Worm (Caenorhabditis elegans) whole organism, young adult: ENCODE data around the gene dph-7.

ENCODE experiments used
- B0261.1 ChIP-seq: sonication (generic microtip); optimal IDR thresholded peaks from 2 replicates; lab custom pipeline; 2016; ENCODE audit warnings: mild to moderate bottlenecking, missing genetic modification characterization, moderate library complexity, missing compliant biosample characterization
- D2030.7 ChIP-seq: fragments of 200-800 bp; sonication (Bioruptor generic); IDR thresholded peaks from 2 replicates; pipeline ENCODE4 v1.3.6; 2022; ENCODE audit warnings: missing genetic modification reagents, missing genetic modification characterization, missing compliant biosample characterization
- F22D6.2 ChIP-seq: sonication (generic microtip); optimal IDR thresholded peaks from 2 replicates; lab custom pipeline; 2016; ENCODE audit warnings: mild to moderate bottlenecking, missing genetic modification characterization, missing compliant biosample characterization
- F23B12.7 ChIP-seq: sonication (generic microtip); optimal IDR thresholded peaks from 2 replicates; lab custom pipeline; 2017; ENCODE audit warnings: missing genetic modification characterization, mild to moderate bottlenecking, missing compliant biosample characterization, antibody characterized with exemption, moderate library complexity; ENCODE audit not compliant: insufficient read depth
- F52B5.7 ChIP-seq: sonication (generic microtip); optimal IDR thresholded peaks from 2 replicates; lab custom pipeline; 2016; ENCODE audit warnings: mild to moderate bottlenecking, missing genetic modification characterization, missing compliant biosample characterization
- K11D2.4 ChIP-seq: fragments of 200-800 bp; sonication (Bioruptor generic); IDR thresholded peaks from 2 replicates; pipeline ENCODE4 v1.3.6; 2022; ENCODE audit warnings: missing genetic modification reagents, missing genetic modification characterization, missing compliant biosample characterization
- T26A5.8 ChIP-seq: sonication (generic microtip); optimal IDR thresholded peaks from 2 replicates; lab custom pipeline; 2016; ENCODE audit warnings: missing genetic modification characterization, missing compliant biosample characterization
- Y53G8AR.9 ChIP-seq: fragments of 200-800 bp; sonication (Bioruptor generic); conservative IDR thresholded peaks from 2 replicates; pipeline ENCODE4 v1.3.6; 2022; ENCODE audit warnings: missing genetic modification reagents, missing genetic modification characterization, missing compliant biosample characterization
- Y67H2A.10 ChIP-seq: fragments of 200-800 bp; sonication (Bioruptor generic); conservative IDR thresholded peaks from 2 replicates; pipeline ENCODE4 v1.3.6; 2022; ENCODE audit warnings: missing genetic modification reagents, missing genetic modification characterization, missing compliant biosample characterization
- Y79H2A.3 ChIP-seq: fragments of 200-800 bp; sonication (Bioruptor generic); conservative IDR thresholded peaks from 2 replicates; pipeline ENCODE4 v1.3.6; 2022; ENCODE audit warnings: missing genetic modification reagents, missing genetic modification characterization, missing compliant biosample characterization
- ZK185.1 ChIP-seq: sonication (generic microtip); optimal IDR thresholded peaks from 2 replicates; lab custom pipeline; 2016; ENCODE audit warnings: mild to moderate bottlenecking, missing genetic modification characterization, missing compliant biosample characterization; ENCODE audit not compliant: poor library complexity, severe bottlenecking
- ama-1 ChIP-seq, 3 experiments: fragments of 150-350 bp in 1 of 3; sonication (generic microtip) in 2 of 3; optimal IDR thresholded peaks; 2 replicates each; lab custom pipeline; 2014 to 2018; ENCODE audit warnings: missing biosample characterization in 2 of 3, missing genetic modification characterization in 2 of 3, missing genetic modification reagents in 2 of 3
- atf-7 ChIP-seq: sonication (generic microtip); optimal IDR thresholded peaks from 2 replicates; lab custom pipeline; 2017; ENCODE audit warnings: mild to moderate bottlenecking, missing genetic modification characterization, missing compliant biosample characterization
- cebp-1 ChIP-seq, 2 experiments: fragments of 200-800 bp in 1 of 2; sonication (Bioruptor generic) in 1 of 2; sonication (generic microtip) in 1 of 2; IDR thresholded peaks in 1 of 2; optimal IDR thresholded peaks in 1 of 2; 2 replicates each; pipeline versions ENCODE4 v1.3.6 to Lab custom; 2017 to 2022; ENCODE audit warnings: missing compliant biosample characterization in 2 of 2, missing genetic modification characterization in 2 of 2, mild to moderate bottlenecking in 1 of 2, missing genetic modification reagents in 1 of 2, moderate library complexity in 1 of 2
- ceh-40 ChIP-seq: fragments of 200-800 bp; sonication (Bioruptor generic); IDR thresholded peaks from 2 replicates; pipeline ENCODE4 v1.3.6; 2022; ENCODE audit warnings: missing genetic modification characterization, missing compliant biosample characterization
- ceh-58 ChIP-seq: fragments of 200-800 bp; sonication (Bioruptor generic); IDR thresholded peaks from 2 replicates; pipeline ENCODE4 v1.3.6; 2022; ENCODE audit warnings: missing genetic modification characterization, missing compliant biosample characterization
- ceh-79 ChIP-seq: sonication (generic microtip); optimal IDR thresholded peaks from 2 replicates; lab custom pipeline; 2017; ENCODE audit warnings: mild to moderate bottlenecking, missing genetic modification characterization, missing compliant biosample characterization
- chd-7 ChIP-seq: sonication (generic microtip); optimal IDR thresholded peaks from 2 replicates; lab custom pipeline; 2016; ENCODE audit warnings: mild to moderate bottlenecking, missing genetic modification characterization, moderate library complexity, missing compliant biosample characterization
- dox-1 ChIP-seq: fragments of 200-800 bp; sonication (Bioruptor generic); IDR thresholded peaks from 2 replicates; pipeline ENCODE4 v1.3.6; 2022; ENCODE audit warnings: missing genetic modification reagents, missing genetic modification characterization, missing compliant biosample characterization
- dpff-1 ChIP-seq: sonication (generic microtip); optimal IDR thresholded peaks from 2 replicates; lab custom pipeline; 2017; ENCODE audit warnings: mild to moderate bottlenecking, missing genetic modification characterization, missing compliant biosample characterization
- dpl-1 ChIP-seq: fragments of 150-350 bp; optimal IDR thresholded peaks from 2 replicates; lab custom pipeline; 2014; ENCODE audit warnings: missing biosample characterization, missing genetic modification reagents, missing genetic modification characterization
- egl-18 ChIP-seq: fragments of 200-800 bp; sonication (Bioruptor generic); IDR thresholded peaks from 2 replicates; pipeline ENCODE4 v1.3.6; 2022; ENCODE audit warnings: missing genetic modification reagents, missing genetic modification characterization, missing compliant biosample characterization
- egl-44 ChIP-seq: fragments of 200-800 bp; sonication (Bioruptor generic); IDR thresholded peaks from 2 replicates; pipeline ENCODE4 v1.3.6; 2022; ENCODE audit warnings: missing genetic modification reagents, missing genetic modification characterization, missing compliant biosample characterization
- fkh-3 ChIP-seq: sonication (generic microtip); optimal IDR thresholded peaks from 2 replicates; lab custom pipeline; 2016; ENCODE audit warnings: mild to moderate bottlenecking, missing genetic modification characterization, missing compliant biosample characterization
- him-1 ChIP-seq: sonication (generic microtip); optimal IDR thresholded peaks from 2 replicates; lab custom pipeline; 2016; ENCODE audit warnings: missing genotype, missing genetic modification reagents, missing genetic modification characterization, missing compliant biosample characterization
- hmg-1.2 ChIP-seq: fragments of 200-800 bp; sonication (Bioruptor generic); IDR thresholded peaks from 2 replicates; pipeline ENCODE4 v1.3.6; 2022; ENCODE audit warnings: missing genetic modification reagents, missing genetic modification characterization, missing compliant biosample characterization
- hmg-20 ChIP-seq: fragments of 200-800 bp; sonication (Bioruptor generic); IDR thresholded peaks from 2 replicates; pipeline ENCODE4 v1.3.6; 2022; ENCODE audit warnings: missing genetic modification reagents, missing genetic modification characterization, missing compliant biosample characterization
- hrde-1 ChIP-seq: sonication (generic microtip); optimal IDR thresholded peaks from 2 replicates; lab custom pipeline; 2016; ENCODE audit warnings: missing genetic modification characterization, mild to moderate bottlenecking, missing compliant biosample characterization, moderate library complexity, missing genotype, missing genetic modification reagents, borderline replicate concordance
- hsf-1 ChIP-seq: fragments of 200-800 bp; sonication (Bioruptor generic); IDR thresholded peaks from 2 replicates; pipeline ENCODE4 v1.3.6; 2022; ENCODE audit warnings: missing genetic modification reagents, missing genetic modification characterization, missing compliant biosample characterization
- lin-35 ChIP-seq, 3 experiments: fragments of 150-350 bp in 2 of 3; sonication (generic microtip) in 1 of 3; optimal IDR thresholded peaks; 2 replicates each; lab custom pipeline; 2014 to 2018; ENCODE audit warnings: missing biosample characterization in 3 of 3, missing genetic modification characterization in 3 of 3, missing genetic modification reagents in 3 of 3
- lin-40 ChIP-seq: sonication (generic microtip); optimal IDR thresholded peaks from 2 replicates; lab custom pipeline; 2016; ENCODE audit warnings: missing genetic modification characterization, mild to moderate bottlenecking, missing compliant biosample characterization, missing genotype, missing genetic modification reagents
- madf-10 ChIP-seq: sonication (generic microtip); optimal IDR thresholded peaks from 2 replicates; lab custom pipeline; 2016; ENCODE audit warnings: mild to moderate bottlenecking, missing genetic modification characterization, missing compliant biosample characterization
- madf-6 ChIP-seq: fragments of 200-800 bp; sonication (Bioruptor generic); IDR thresholded peaks from 2 replicates; pipeline ENCODE4 v1.3.6; 2022; ENCODE audit warnings: missing genetic modification reagents, missing genetic modification characterization, missing compliant biosample characterization
- mel-28 ChIP-seq: sonication (generic microtip); optimal IDR thresholded peaks from 2 replicates; lab custom pipeline; 2016; ENCODE audit warnings: borderline replicate concordance, mild to moderate bottlenecking, missing genetic modification characterization, missing compliant biosample characterization
- mes-4 ChIP-seq: sonication (generic microtip); optimal IDR thresholded peaks from 2 replicates; lab custom pipeline; 2016; ENCODE audit warnings: missing genotype, missing genetic modification characterization, missing compliant biosample characterization
- mxl-1 ChIP-seq: sonication (generic microtip); optimal IDR thresholded peaks from 2 replicates; lab custom pipeline; 2016; ENCODE audit warnings: missing genetic modification characterization, missing compliant biosample characterization
- nfya-2 ChIP-seq: fragments of 200-800 bp; sonication (Bioruptor generic); IDR thresholded peaks from 2 replicates; pipeline ENCODE4 v1.3.6; 2022; ENCODE audit warnings: missing genetic modification reagents, missing genetic modification characterization, missing compliant biosample characterization
- nfyb-1 ChIP-seq: fragments of 200-800 bp; sonication (Bioruptor generic); IDR thresholded peaks from 2 replicates; pipeline ENCODE4 v1.3.6; 2022; ENCODE audit warnings: missing genetic modification reagents, missing genetic modification characterization, missing compliant biosample characterization
- somi-1 ChIP-seq: fragments of 200-800 bp; sonication (Bioruptor generic); optimal IDR thresholded peaks from 2 replicates; lab custom pipeline; 2018; ENCODE audit warnings: mild to moderate bottlenecking, missing genetic modification characterization, missing compliant biosample characterization
- sptf-2 ChIP-seq: fragments of 200-800 bp; sonication (Bioruptor generic); optimal IDR thresholded peaks from 2 replicates; lab custom pipeline; 2018; ENCODE audit warnings: mild to moderate bottlenecking, missing genetic modification characterization, missing compliant biosample characterization
- tbx-9 ChIP-seq: sonication (generic microtip); optimal IDR thresholded peaks from 2 replicates; lab custom pipeline; 2016; ENCODE audit warnings: borderline replicate concordance, missing genetic modification characterization, inconsistent platforms, missing compliant biosample characterization
- tlf-1 ChIP-seq: fragments of 200-800 bp; sonication (Bioruptor generic); optimal IDR thresholded peaks from 2 replicates; lab custom pipeline; 2018; ENCODE audit warnings: mild to moderate bottlenecking, missing genetic modification characterization, missing compliant biosample characterization
- unc-62 ChIP-seq: fragments of 150-350 bp; optimal IDR thresholded peaks from 2 replicates; lab custom pipeline; 2014; ENCODE audit warnings: missing biosample characterization, missing genetic modification reagents, missing genetic modification characterization
- zfh-2 ChIP-seq: fragments of 200-800 bp; sonication (Bioruptor generic); conservative IDR thresholded peaks from 2 replicates; pipeline ENCODE4 v1.3.6; 2022; ENCODE audit warnings: missing genetic modification reagents, missing genetic modification characterization, missing compliant biosample characterization
- zim-3 ChIP-seq: sonication (generic microtip); optimal IDR thresholded peaks from 2 replicates; lab custom pipeline; 2017; ENCODE audit warnings: mild to moderate bottlenecking, missing genetic modification characterization, moderate library complexity, missing compliant biosample characterization
- ztf-22 ChIP-seq: fragments of 200-800 bp; sonication (Bioruptor generic); optimal IDR thresholded peaks from 2 replicates; lab custom pipeline; 2018; ENCODE audit warnings: mild to moderate bottlenecking, missing genetic modification characterization, moderate library complexity, missing compliant biosample characterization
- ztf-25 ChIP-seq: fragments of 200-800 bp; sonication (Bioruptor generic); IDR thresholded peaks from 2 replicates; pipeline ENCODE4 v1.3.6; 2022; ENCODE audit warnings: missing genetic modification reagents, missing genetic modification characterization, missing compliant biosample characterization
- ztf-28 ChIP-seq: fragments of 200-800 bp; sonication (Bioruptor generic); IDR thresholded peaks from 2 replicates; pipeline ENCODE4 v1.3.6; 2022; ENCODE audit warnings: missing genetic modification reagents, missing genetic modification characterization, missing compliant biosample characterization

Gene dph-7

DNA sequence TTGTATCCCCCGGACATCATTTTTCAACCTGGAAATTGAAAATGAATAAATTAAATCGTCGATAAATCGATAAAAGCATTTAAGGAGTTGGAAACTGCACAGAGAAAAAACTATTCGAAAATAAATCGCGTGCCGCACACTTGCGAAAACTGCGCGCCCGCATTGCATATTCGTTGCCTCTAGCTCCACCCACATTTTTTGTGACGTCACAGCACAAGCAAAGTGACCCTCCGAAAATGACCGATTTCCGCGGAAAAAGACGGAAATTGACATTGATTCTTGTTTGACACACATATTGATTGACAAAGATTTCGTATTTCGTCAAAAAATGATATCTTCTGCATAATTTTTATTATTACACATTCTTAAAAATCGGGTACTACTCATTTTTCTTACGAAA is 46.1 kb upstream of the dph-7 start, which contains the start of gene cpf-2 (continued):
- no peak for TF ChIP-seq nfya-2
- TF ChIP-seq chd-7 (tag; lab: Kevin White, UChicago) = peak; percentile 13
- TF ChIP-seq ceh-58 (GFP tag; lab: Robert Waterston, UW) = no peak
- no peak for TF ChIP-seq mxl-1
- TF ChIP-seq fkh-3 (tag; lab: Kevin White, UChicago) = no peak
- no peak for TF ChIP-seq F22D6.2 (tag; lab: Kevin White, UChicago)
- peak; percentile 48 for TF ChIP-seq atf-7 (tag; lab: Kevin White, UChicago)
- no peak for TF ChIP-seq egl-18 (GFP tag; lab: Robert Waterston, UW)
- 0 out of 2 replicates have a peak, but pooled peaks have one; percentile 24 for TF ChIP-seq D2030.7 (GFP tag; lab: Robert Waterston, UW)
- TF ChIP-seq ama-1 (optimal IDR thresholded peaks at IDR 0.05; lab: Kevin White, UChicago) = no peak
- peak in 1 of 2 experiments; percentile 34 for TF ChIP-seq ama-1 (GFP tag; optimal IDR thresholded peaks at IDR 0.05; lab: Kevin White, UChicago)
- no peak for TF ChIP-seq hsf-1 (GFP tag; lab: Robert Waterston, UW)
- TF ChIP-seq madf-6 = peak; percentile 53
- TF ChIP-seq egl-44 = no peak
- peak; percentile 14 for TF ChIP-seq tlf-1 (GFP tag; lab: Kevin White, UChicago)
- no peak for TF ChIP-seq F23B12.7 (tag; lab: Kevin White, UChicago)
- TF ChIP-seq Y53G8AR.9 (GFP tag; lab: Robert Waterston, UW) = 0 out of 2 replicates have a peak, but pooled peaks have one; percentile 29
- TF ChIP-seq lin-35 (GFP tag; optimal IDR thresholded peaks at IDR 0.05; lab: Kevin White, UChicago) = peak in 1 of 3 experiments; percentile 35
- no peak for TF ChIP-seq tbx-9 (tag; lab: Kevin White, UChicago)
- TF ChIP-seq sptf-2 = no peak
- peak; percentile 23 for TF ChIP-seq madf-10 (tag; lab: Kevin White, UChicago)
- TF ChIP-seq mel-28 (tag; lab: Kevin White, UChicago) = no peak
- no peak for TF ChIP-seq ceh-79 (tag; lab: Kevin White, UChicago)
- TF ChIP-seq zfh-2 (GFP tag; lab: Robert Waterston, UW) = no peak; the same call in 1 of the 2 replicates
- TF ChIP-seq mes-4 (tag; lab: Kevin White, UChicago) = no peak
- TF ChIP-seq B0261.1 = no peak
- peak; percentile 48; the same call in 1 of the 2 replicates for TF ChIP-seq nfyb-1 (GFP tag; lab: Robert Waterston, UW)
- TF ChIP-seq lin-40 (tag; lab: Kevin White, UChicago) = peak; percentile 70
- TF ChIP-seq ztf-22 = no peak
- no peak for TF ChIP-seq unc-62
- TF ChIP-seq ceh-40 = peak; percentile 19; the same call in 1 of the 2 replicates
- TF ChIP-seq dpl-1 (GFP tag; lab: Kevin White, UChicago) = no peak
- TF ChIP-seq zim-3 (tag; lab: Kevin White, UChicago) = no peak
- no peak for TF ChIP-seq ztf-25 (GFP tag; lab: Robert Waterston, UW)
- TF ChIP-seq Y67H2A.10 (GFP tag; lab: Robert Waterston, UW) = no peak
- TF ChIP-seq hmg-20 (GFP tag; lab: Robert Waterston, UW) = no peak
- no peak for TF ChIP-seq Y79H2A.3 (GFP tag; lab: Robert Waterston, UW)
- TF ChIP-seq hrde-1 = peak; percentile 1
- TF ChIP-seq him-1 (tag; lab: Kevin White, UChicago) = peak; percentile 84
- TF ChIP-seq ZK185.1 (tag; lab: Kevin White, UChicago) = peak; percentile 55
- 0 out of 2 replicates have a peak, but pooled peaks have one; percentile 27 for TF ChIP-seq K11D2.4 (GFP tag; lab: Robert Waterston, UW)
- peak; percentile 79 for TF ChIP-seq dox-1 (GFP tag; lab: Robert Waterston, UW)
- TF ChIP-seq hmg-1.2 (GFP tag; lab: Robert Waterston, UW) = peak; percentile 43
- TF ChIP-seq somi-1 (GFP tag; lab: Kevin White, UChicago) = no peak
- TF ChIP-seq ztf-28 (GFP tag; lab: Robert Waterston, UW) = no peak
- TF ChIP-seq cebp-1 (GFP tag; IDR thresholded peaks at IDR 0.05; lab: Robert Waterston, UW) = no peak
- peak; percentile 69 for TF ChIP-seq cebp-1 (tag; optimal IDR thresholded peaks at IDR 0.05; lab: Kevin White, UChicago)
- no peak for TF ChIP-seq T26A5.8 (tag; lab: Kevin White, UChicago)
- no peak for TF ChIP-seq F52B5.7 (tag; lab: Kevin White, UChicago)
- TF ChIP-seq dpff-1 = no peak
